Fruit fly (Drosophila melanogaster): ENCODE data around the gene CG10431.
A peak's percentile ranks its signal among the peaks of the same experiment; 100 is the strongest.

Gene CG10431

DNA sequence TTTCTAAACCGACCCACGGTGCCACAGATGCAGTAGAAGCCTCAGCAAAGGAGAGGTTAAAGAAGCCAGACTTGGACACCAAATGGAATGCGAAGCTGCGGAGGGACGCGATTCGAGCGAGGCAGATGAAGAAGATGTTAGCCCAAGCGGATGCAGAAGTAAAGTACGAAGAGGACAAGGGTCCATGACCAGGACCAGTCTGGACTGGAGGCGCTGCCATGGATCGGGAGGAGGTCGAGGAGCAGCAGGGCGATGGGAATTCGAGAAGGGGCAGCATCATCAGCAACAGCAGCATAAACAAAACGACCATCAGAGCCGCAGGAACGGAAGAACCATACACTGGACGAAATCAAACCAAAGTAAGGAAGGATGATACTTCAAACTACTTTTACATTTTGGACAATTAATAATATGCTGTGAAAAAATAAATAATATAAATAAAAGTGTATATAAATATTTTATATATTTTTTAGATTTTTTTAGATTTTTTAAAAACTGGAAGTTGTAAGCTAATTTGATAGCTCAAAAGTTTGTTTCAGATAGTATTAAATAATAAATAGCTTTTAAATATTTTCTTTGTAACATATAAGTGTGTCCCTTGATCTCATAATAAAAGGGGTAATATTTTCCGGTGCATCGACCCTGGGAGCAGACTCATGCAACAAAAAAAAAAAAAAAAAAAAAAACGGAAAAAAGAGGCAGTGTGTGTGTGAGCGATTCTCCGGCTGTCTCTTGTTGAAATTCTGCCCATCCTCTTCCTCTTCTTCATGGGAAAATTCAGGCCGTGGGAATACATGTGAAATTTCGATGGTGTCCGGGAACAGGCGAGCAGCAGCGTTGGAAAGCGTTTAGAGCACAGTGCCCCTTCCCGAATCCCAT is 27.6 kb upstream of the CG10431 start (continued):
- TF ChIP-seq vri (GFP tag; optimal IDR thresholded peaks at IDR 0.05) (peak; percentile 47), net (GFP tag; optimal IDR thresholded peaks at IDR 0.05) (peak; percentile 39), CG16779 (tag; optimal IDR thresholded peaks at IDR 0.05) (peak; percentile 77), CG11762 (GFP tag; optimal IDR thresholded peaks at IDR 0.05; ENCODE audit: insufficient read depth) (peak; percentile 57), CG11902 (GFP tag; optimal IDR thresholded peaks at IDR 0.05) (peak; percentile 28), CG32006 (GFP tag; optimal IDR thresholded peaks at IDR 0.05) (peak; percentile 72), Eip93F (GFP tag; optimal IDR thresholded peaks at IDR 0.05) (peak; percentile 42), eg (GFP tag; IDR thresholded peaks at IDR 0.05) (no peak), CG11294 (GFP tag; IDR thresholded peaks at IDR 0.05) (no peak; the same call in 1 of the 2 replicates), Hr38 (GFP tag; optimal IDR thresholded peaks at IDR 0.05) (no peak), Lpt (GFP tag; optimal IDR thresholded peaks at IDR 0.05) (peak; percentile 45), CG34406 (GFP tag; optimal IDR thresholded peaks at IDR 0.05) (peak; percentile 86), esn (GFP tag; optimal IDR thresholded peaks at IDR 0.05) (peak; percentile 86), salr (GFP tag; optimal IDR thresholded peaks at IDR 0.05) (peak in 1 of 2 experiments; percentile 66), Gug (GFP tag; IDR thresholded peaks at IDR 0.05) (no peak), CG1621 (tag; optimal IDR thresholded peaks at IDR 0.05) (peak; percentile 47), CG15336 (GFP tag; IDR thresholded peaks at IDR 0.05) (peak; percentile 66), lz (GFP tag; optimal IDR thresholded peaks at IDR 0.05) (peak; percentile 68), fkh (GFP tag; optimal IDR thresholded peaks at IDR 0.05) (no peak), CG8632 (GFP tag; optimal IDR thresholded peaks at IDR 0.05) (peak; percentile 94), CG4318 (GFP tag; optimal IDR thresholded peaks at IDR 0.05) (peak; percentile 43), CG9139 (GFP tag; optimal IDR thresholded peaks at IDR 0.05) (peak; percentile 85), Eip75B (GFP tag; optimal IDR thresholded peaks at IDR 0.05) (peak; percentile 2), spab (GFP tag; optimal IDR thresholded peaks at IDR 0.05) (peak; percentile 79), Smox (GFP tag; optimal IDR thresholded peaks at IDR 0.05) (peak; percentile 52), CG3919 (GFP tag; optimal IDR thresholded peaks at IDR 0.05) (peak; percentile 76), Sox15 (GFP tag; optimal IDR thresholded peaks at IDR 0.05) (peak; percentile 53), CG10669 (GFP tag; optimal IDR thresholded peaks at IDR 0.05) (peak; percentile 75), Ets96B (tag; optimal IDR thresholded peaks at IDR 0.05) (peak; percentile 94), Sox14 (GFP tag; optimal IDR thresholded peaks at IDR 0.05) (peak; percentile 1), CG6276 (GFP tag; optimal IDR thresholded peaks at IDR 0.05) (no peak), CG6792 (GFP tag; optimal IDR thresholded peaks at IDR 0.05) (peak; percentile 85), CG8319 (GFP tag; optimal IDR thresholded peaks at IDR 0.05) (peak; percentile 19), fd59A (GFP tag; optimal IDR thresholded peaks at IDR 0.05) (peak; percentile 24), achi (GFP tag; optimal IDR thresholded peaks at IDR 0.05) (peak; percentile 82)

- TF ChIP-seq svp (GFP tag) = peak; percentile 67
- TF ChIP-seq dsx (GFP tag; optimal IDR thresholded peaks at IDR 0.05; ENCODE audit: poor library complexity, severe bottlenecking) = peak; percentile 96
- TF ChIP-seq Eip93F (GFP tag; optimal IDR thresholded peaks at IDR 0.05) = no peak
Measured at dm6 chr2L:18947515-18947998, 27.0 kb upstream of the CG10431 start.

All from whole organism, prepupa.